Worm (Caenorhabditis elegans): ENCODE results near the gene gplb-1.
A peak's percentile ranks its signal among the peaks of the same experiment; 100 is the strongest.

DNA sequence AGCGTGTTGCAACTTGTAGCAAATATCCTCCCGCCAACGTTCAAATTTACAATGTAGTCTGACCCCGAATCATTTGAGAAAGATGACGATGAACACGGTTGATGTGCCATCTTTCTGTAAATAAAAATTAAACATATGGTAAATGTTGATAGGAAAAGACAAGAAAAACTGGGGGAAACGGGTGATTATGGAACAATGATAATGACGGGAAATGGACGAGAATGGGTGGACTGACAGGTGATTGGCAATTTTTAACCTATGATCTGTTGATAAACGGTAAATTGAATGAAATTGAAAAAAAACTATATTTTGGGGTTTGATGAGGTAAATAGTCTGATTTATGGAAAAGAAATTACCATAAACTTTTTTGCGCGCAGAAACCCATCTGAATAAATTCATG, 10.7 kb downstream of the gplb-1 start, which contains the start of gene T23B12.6:
- TF ChIP-seq nhr-77 (tag; optimal IDR thresholded peaks at IDR 0.05): peak; percentile 70
- TF ChIP-seq nhr-76 (tag; optimal IDR thresholded peaks at IDR 0.05): no peak
- no peak for TF ChIP-seq lin-15B (tag; optimal IDR thresholded peaks at IDR 0.05)
- no peak for TF ChIP-seq mes-2 (tag; optimal IDR thresholded peaks at IDR 0.05; ENCODE audit: poor library complexity, severe bottlenecking)
- no peak for TF ChIP-seq pha-4 (GFP tag; IDR thresholded peaks at IDR 0.05)
- no peak for TF ChIP-seq pha-4 (tag; optimal IDR thresholded peaks at IDR 0.05)
- no peak for TF ChIP-seq fkh-10 (GFP tag; optimal IDR thresholded peaks at IDR 0.05)
- no peak for TF ChIP-seq saeg-2 (GFP tag; IDR thresholded peaks at IDR 0.05)
- no peak for TF ChIP-seq madf-9 (GFP tag; conservative IDR thresholded peaks at IDR 0.05)
- no peak for TF ChIP-seq zip-11 (GFP tag; IDR thresholded peaks at IDR 0.05)
- TF ChIP-seq lin-13 (GFP tag; optimal IDR thresholded peaks at IDR 0.05): no peak
- no peak for TF ChIP-seq mdl-1 (tag; optimal IDR thresholded peaks at IDR 0.05)
- no peak for TF ChIP-seq ZK337.2 (GFP tag; IDR thresholded peaks at IDR 0.05)
- TF ChIP-seq mdt-29 (GFP tag; IDR thresholded peaks at IDR 0.05): no peak
- no peak for TF ChIP-seq sdz-12 (GFP tag; optimal IDR thresholded peaks at IDR 0.05)

Measured in whole organism, L4 larva.